Fruit fly (Drosophila melanogaster): ENCODE data around the gene CG5004.

The CG5004 gene

DNA sequence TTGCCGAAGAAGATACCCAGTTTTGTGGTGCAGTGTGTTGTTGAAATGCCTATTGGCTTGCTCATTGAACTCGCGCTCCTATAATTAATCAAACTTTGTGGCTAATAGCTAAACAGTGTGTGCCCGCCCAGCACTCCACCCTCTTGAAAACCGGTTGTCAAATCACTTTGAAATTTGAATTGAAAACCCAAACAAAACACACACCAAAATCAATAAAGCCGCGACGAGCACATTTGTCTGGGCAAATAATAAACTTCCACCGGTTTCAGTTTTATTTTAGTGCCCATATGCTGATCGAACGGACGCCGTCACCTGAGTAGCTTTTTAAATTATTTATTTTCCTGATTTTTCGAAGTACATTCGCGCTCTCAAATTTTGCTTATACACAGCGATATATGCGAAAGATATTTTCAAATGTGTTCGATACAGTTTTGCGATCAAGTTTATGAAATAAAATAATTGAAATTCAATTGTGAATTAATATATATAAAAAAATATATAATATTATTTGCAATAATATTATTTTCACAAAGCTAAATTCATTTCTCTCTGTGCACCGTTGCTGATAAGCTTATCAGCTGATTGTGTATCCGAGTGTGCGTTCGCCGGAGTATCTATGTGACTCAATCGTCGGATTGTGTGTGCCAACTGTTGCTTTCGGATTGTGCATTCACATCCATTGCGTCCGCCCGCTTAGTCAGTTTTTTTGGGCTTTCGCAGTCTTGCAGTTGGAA lies 22.5 kb downstream of the CG5004 start (continued):
- TF ChIP-seq CG5953 (GFP tag; IDR thresholded peaks at IDR 0.05) (peak; percentile 80; the same call in 1 of the 2 replicates), Eip74EF (GFP tag; optimal IDR thresholded peaks at IDR 0.05) (peak in 1 of 2 experiments; percentile 84), MBD-R2 (GFP tag; IDR thresholded peaks at IDR 0.05) (peak; percentile 42; the same call in 1 of the 2 replicates), CG6813 (GFP tag; optimal IDR thresholded peaks at IDR 0.05) (peak; percentile 84), exex (tag; optimal IDR thresholded peaks at IDR 0.05) (peak; percentile 62), CG3281 (GFP tag; optimal IDR thresholded peaks at IDR 0.05) (peak; percentile 82), sim (GFP tag; IDR thresholded peaks at IDR 0.05) (no peak), CG10321 (GFP tag; IDR thresholded peaks at IDR 0.05) (no peak; the same call in 1 of the 2 replicates), Mad (GFP tag; optimal IDR thresholded peaks at IDR 0.05) (no peak), amos (GFP tag; IDR thresholded peaks at IDR 0.05; ENCODE audit: partially characterized antibody) (no peak), insv (GFP tag; optimal IDR thresholded peaks at IDR 0.05) (peak in 1 of 2 experiments; percentile 47), cg (GFP tag; optimal IDR thresholded peaks at IDR 0.05) (peak; percentile 19), dan (GFP tag; IDR thresholded peaks at IDR 0.05) (no peak), nerfin-2 (GFP tag; IDR thresholded peaks at IDR 0.05; ENCODE audit: partially characterized antibody) (no peak), CG6683 (GFP tag; optimal IDR thresholded peaks at IDR 0.05) (peak; percentile 78), hb (GFP tag; IDR thresholded peaks at IDR 0.05; ENCODE audit: partially characterized antibody) (no peak), ara (GFP tag; IDR thresholded peaks at IDR 0.05) (peak; percentile 57; the same call in 1 of the 2 replicates), chm (GFP tag; IDR thresholded peaks at IDR 0.05) (0 out of 2 replicates have a peak, but pooled peaks have one; percentile 40), CG31388 (GFP tag; optimal IDR thresholded peaks at IDR 0.05) (peak; percentile 37), lilli (GFP tag; optimal IDR thresholded peaks at IDR 0.05) (peak; percentile 37), eyg (GFP tag; optimal IDR thresholded peaks at IDR 0.05) (no peak), chif (GFP tag; optimal IDR thresholded peaks at IDR 0.05) (no peak), CG14860 (GFP tag; IDR thresholded peaks at IDR 0.05; ENCODE audit: partially characterized antibody) (no peak), CrebB (tag; optimal IDR thresholded peaks at IDR 0.05) (peak; percentile 19), pzg (GFP tag; optimal IDR thresholded peaks at IDR 0.05) (no peak), stwl (tag; optimal IDR thresholded peaks at IDR 0.05) (no peak), bbx (GFP tag; IDR thresholded peaks at IDR 0.05; ENCODE audit: partially characterized antibody) (no peak), Bdp1 (GFP tag; optimal IDR thresholded peaks at IDR 0.05) (no peak), ftz-f1 (GFP tag; optimal IDR thresholded peaks at IDR 0.05) (no peak), sens-2 (GFP tag; IDR thresholded peaks at IDR 0.05) (peak; percentile 41; the same call in 1 of the 2 replicates), kah (GFP tag; optimal IDR thresholded peaks at IDR 0.05) (peak; percentile 75), Hey (tag; optimal IDR thresholded peaks at IDR 0.05) (no peak), CG15269 (tag; optimal IDR thresholded peaks at IDR 0.05) (peak; percentile 90), Rfx (GFP tag; IDR thresholded peaks at IDR 0.05) (peak; percentile 83), ttk (GFP tag; IDR thresholded peaks at IDR 0.05) (peak; percentile 76), CG13287 (GFP tag; IDR thresholded peaks at IDR 0.05; ENCODE audit: partially characterized antibody) (no peak), CG17186 (GFP tag; optimal IDR thresholded peaks at IDR 0.05) (no peak), CG17912 (GFP tag; optimal IDR thresholded peaks at IDR 0.05) (no peak), knrl (GFP tag; IDR thresholded peaks at IDR 0.05; ENCODE audit: partially characterized antibody) (no peak), CG1529 (GFP tag; optimal IDR thresholded peaks at IDR 0.05) (peak; percentile 58), Blimp-1 (GFP tag; optimal IDR thresholded peaks at IDR 0.05) (peak; percentile 84), CG11723 (GFP tag; optimal IDR thresholded peaks at IDR 0.05) (peak; percentile 73), tin (GFP tag; optimal IDR thresholded peaks at IDR 0.05) (peak; percentile 33), so (GFP tag; IDR thresholded peaks at IDR 0.05) (peak; percentile 86), Usf (GFP tag; optimal IDR thresholded peaks at IDR 0.05) (peak; percentile 41), CG18764 (GFP tag; optimal IDR thresholded peaks at IDR 0.05) (peak; percentile 61), Max (GFP tag; optimal IDR thresholded peaks at IDR 0.05) (peak; percentile 71), Aef1 (GFP tag; IDR thresholded peaks at IDR 0.05) (peak; percentile 64; the same call in 1 of the 3 replicates)

Measured in whole organism, embryonic.